Fruit fly (Drosophila melanogaster): ENCODE results near the gene abd-A.

The abd-A gene

DNA sequence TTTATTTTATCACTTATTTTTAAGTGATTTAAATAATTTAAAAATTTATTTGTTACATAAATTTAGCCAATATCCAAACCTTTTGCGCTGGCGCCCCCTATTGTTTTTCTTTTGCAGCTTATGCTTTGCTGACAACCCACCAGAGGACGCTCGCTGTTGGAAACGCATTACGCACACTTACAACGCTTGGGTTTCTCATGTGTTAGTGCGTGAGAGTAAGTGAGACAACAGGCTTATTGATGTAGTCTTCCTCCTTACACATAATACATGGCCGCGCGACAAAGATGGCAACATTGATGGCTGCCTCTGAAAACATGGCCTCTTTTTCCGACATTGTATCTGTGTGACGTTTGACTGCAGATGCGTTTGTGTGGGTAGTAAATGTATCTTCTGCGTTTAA, 39.4 kb upstream of the abd-A start (continued):
- no peak for TF ChIP-seq hkb (optimal IDR thresholded peaks at IDR 0.05)
- TF ChIP-seq hkb (GFP tag; IDR thresholded peaks at IDR 0.05), result peak; percentile 38; the same call in 1 of the 2 replicates
- peak; percentile 18 for TF ChIP-seq jumu (GFP tag; optimal IDR thresholded peaks at IDR 0.05)
- TF ChIP-seq CG7556 (GFP tag; optimal IDR thresholded peaks at IDR 0.05), result peak; percentile 13
- TF ChIP-seq Opbp (GFP tag; IDR thresholded peaks at IDR 0.05; ENCODE audit: partially characterized antibody), result peak; percentile 84
- peak; percentile 62; the same call in 1 of the 2 replicates for TF ChIP-seq sens-2 (GFP tag; IDR thresholded peaks at IDR 0.05)
- peak; percentile 78 for TF ChIP-seq Ptx1 (GFP tag; IDR thresholded peaks at IDR 0.05)
- peak; percentile 77 for TF ChIP-seq NFAT (GFP tag; IDR thresholded peaks at IDR 0.05)
- peak; percentile 88 for TF ChIP-seq ash1 (GFP tag; optimal IDR thresholded peaks at IDR 0.05)
- TF ChIP-seq YL-1 (GFP tag; optimal IDR thresholded peaks at IDR 0.05), result no peak
- TF ChIP-seq Six4 (GFP tag; optimal IDR thresholded peaks at IDR 0.05), result no peak
- TF ChIP-seq Spps (tag; optimal IDR thresholded peaks at IDR 0.05), result no peak
- peak; percentile 69 for TF ChIP-seq seq (GFP tag; IDR thresholded peaks at IDR 0.05)
- peak; percentile 52 for TF ChIP-seq caup (GFP tag; optimal IDR thresholded peaks at IDR 0.05; ENCODE audit: severe bottlenecking)
- no peak for TF ChIP-seq CG15479 (GFP tag; optimal IDR thresholded peaks at IDR 0.05)
- peak; percentile 40 for TF ChIP-seq Aef1 (GFP tag; IDR thresholded peaks at IDR 0.05)
- peak in 1 of 2 experiments; percentile 90 for TF ChIP-seq insv (GFP tag; optimal IDR thresholded peaks at IDR 0.05)
- peak; percentile 45; the same call in 1 of the 2 replicates for TF ChIP-seq ato (GFP tag; IDR thresholded peaks at IDR 0.05; ENCODE audit: partially characterized antibody)
- peak; percentile 9 for TF ChIP-seq Hey (tag; optimal IDR thresholded peaks at IDR 0.05)
- peak; percentile 86 for TF ChIP-seq CG32532 (GFP tag; IDR thresholded peaks at IDR 0.05)
- peak; percentile 13; the same call in 1 of the 2 replicates for TF ChIP-seq MBD-R2 (GFP tag; IDR thresholded peaks at IDR 0.05)
- TF ChIP-seq Myb (GFP tag; optimal IDR thresholded peaks at IDR 0.05), result peak; percentile 13
- TF ChIP-seq sob (GFP tag; IDR thresholded peaks at IDR 0.05), result peak; percentile 77
- peak; percentile 88 for TF ChIP-seq slbo (GFP tag; IDR thresholded peaks at IDR 0.05)
- TF ChIP-seq Nf-YC (tag; optimal IDR thresholded peaks at IDR 0.05), result peak; percentile 96
- no peak for TF ChIP-seq kay (GFP tag; optimal IDR thresholded peaks at IDR 0.05)
- TF ChIP-seq CG5953 (GFP tag; IDR thresholded peaks at IDR 0.05), result no peak
- peak; percentile 72 for TF ChIP-seq CG1602 (GFP tag; optimal IDR thresholded peaks at IDR 0.05)
- TF ChIP-seq CG4617 (GFP tag; optimal IDR thresholded peaks at IDR 0.05; ENCODE audit: borderline replicate concordance), result peak; percentile 28
- peak; percentile 35 for TF ChIP-seq Oli (tag; optimal IDR thresholded peaks at IDR 0.05)
- TF ChIP-seq Bgb (GFP tag; IDR thresholded peaks at IDR 0.05; ENCODE audit: partially characterized antibody), result peak; percentile 71
- TF ChIP-seq CG18619 (GFP tag; optimal IDR thresholded peaks at IDR 0.05), result peak; percentile 15
- peak; percentile 70 for TF ChIP-seq CG5245 (GFP tag; optimal IDR thresholded peaks at IDR 0.05)
- TF ChIP-seq trem (tag; optimal IDR thresholded peaks at IDR 0.05), result peak; percentile 12
- TF ChIP-seq CG1647 (GFP tag; optimal IDR thresholded peaks at IDR 0.05), result no peak
- TF ChIP-seq row (GFP tag; IDR thresholded peaks at IDR 0.05), result no peak
- peak; percentile 54; the same call in 1 of the 3 replicates for TF ChIP-seq dysf (GFP tag; IDR thresholded peaks at IDR 0.05)
- no peak for TF ChIP-seq CG9437 (GFP tag; optimal IDR thresholded peaks at IDR 0.05)
- TF ChIP-seq Stat92E (GFP tag; optimal IDR thresholded peaks at IDR 0.05), result peak in 1 of 3 experiments; percentile 20
- TF ChIP-seq CTCF (GFP tag; optimal IDR thresholded peaks at IDR 0.05), result peak; percentile 98
- TF ChIP-seq Hr51 (GFP tag; optimal IDR thresholded peaks at IDR 0.05), result peak; percentile 70 to 88
- no peak for TF ChIP-seq luna (GFP tag; optimal IDR thresholded peaks at IDR 0.05)
- peak; percentile 26 for TF ChIP-seq gcm2 (GFP tag; optimal IDR thresholded peaks at IDR 0.05)
- TF ChIP-seq ro (GFP tag; IDR thresholded peaks at IDR 0.05), result no peak
- TF ChIP-seq CG18011 (GFP tag; optimal IDR thresholded peaks at IDR 0.05), result no peak
- TF ChIP-seq ac (GFP tag; optimal IDR thresholded peaks at IDR 0.05), result no peak
- peak; percentile 80 for TF ChIP-seq Dbx (GFP tag; IDR thresholded peaks at IDR 0.05)
- TF ChIP-seq trh (GFP tag; optimal IDR thresholded peaks at IDR 0.05), result no peak
- no peak for TF ChIP-seq CG3726 (GFP tag; IDR thresholded peaks at IDR 0.05)
- no peak for TF ChIP-seq CG6765 (GFP tag; optimal IDR thresholded peaks at IDR 0.05)
- TF ChIP-seq sim (GFP tag; IDR thresholded peaks at IDR 0.05), result no peak
- TF ChIP-seq CG33213 (GFP tag; optimal IDR thresholded peaks at IDR 0.05), result peak; percentile 13
